Worm (Caenorhabditis elegans) whole organism, young adult: ENCODE results near the gene srw-54.

Experiments
- C06A6.2 ChIP-seq: fragments of 200-800 bp; sonication (Bioruptor generic); conservative IDR thresholded peaks from 2 replicates; pipeline ENCODE4 v1.3.6; 2022; ENCODE audit warnings: missing genetic modification characterization, missing compliant biosample characterization
- C17E4.6 ChIP-seq: fragments of 200-800 bp; sonication (Bioruptor generic); IDR thresholded peaks from 2 replicates; pipeline ENCODE4 v1.3.6; 2022; ENCODE audit warnings: missing genetic modification reagents, missing genetic modification characterization, missing compliant biosample characterization
- D2030.7 ChIP-seq: fragments of 200-800 bp; sonication (Bioruptor generic); IDR thresholded peaks from 2 replicates; pipeline ENCODE4 v1.3.6; 2022; ENCODE audit warnings: missing genetic modification reagents, missing genetic modification characterization, missing compliant biosample characterization
- F10E7.11 ChIP-seq: sonication (generic microtip); optimal IDR thresholded peaks from 2 replicates; lab custom pipeline; 2017; ENCODE audit warnings: mild to moderate bottlenecking, missing genetic modification characterization, moderate library complexity, missing compliant biosample characterization
- F23B12.7 ChIP-seq: sonication (generic microtip); optimal IDR thresholded peaks from 2 replicates; lab custom pipeline; 2017; ENCODE audit warnings: missing genetic modification characterization, mild to moderate bottlenecking, missing compliant biosample characterization, antibody characterized with exemption, moderate library complexity; ENCODE audit not compliant: insufficient read depth
- F39B2.1 ChIP-seq: fragments of 200-800 bp; sonication (Bioruptor generic); IDR thresholded peaks from 2 replicates; pipeline ENCODE4 v1.3.6; 2022; ENCODE audit warnings: missing genetic modification reagents, missing genetic modification characterization, missing compliant biosample characterization
- F52B5.7 ChIP-seq: sonication (generic microtip); optimal IDR thresholded peaks from 2 replicates; lab custom pipeline; 2016; ENCODE audit warnings: mild to moderate bottlenecking, missing genetic modification characterization, missing compliant biosample characterization
- F57C9.4 ChIP-seq: sonication (generic microtip); optimal IDR thresholded peaks from 2 replicates; lab custom pipeline; 2017; ENCODE audit warnings: mild to moderate bottlenecking, missing genetic modification characterization, missing compliant biosample characterization
- K11D2.4 ChIP-seq: fragments of 200-800 bp; sonication (Bioruptor generic); IDR thresholded peaks from 2 replicates; pipeline ENCODE4 v1.3.6; 2022; ENCODE audit warnings: missing genetic modification reagents, missing genetic modification characterization, missing compliant biosample characterization
- T07F8.4 ChIP-seq: sonication (generic microtip); optimal IDR thresholded peaks from 2 replicates; lab custom pipeline; 2016; ENCODE audit warnings: mild to moderate bottlenecking, missing genetic modification characterization, moderate library complexity, missing compliant biosample characterization
- T26A5.8 ChIP-seq: sonication (generic microtip); optimal IDR thresholded peaks from 2 replicates; lab custom pipeline; 2016; ENCODE audit warnings: missing genetic modification characterization, missing compliant biosample characterization
- ZK185.1 ChIP-seq: sonication (generic microtip); optimal IDR thresholded peaks from 2 replicates; lab custom pipeline; 2016; ENCODE audit warnings: mild to moderate bottlenecking, missing genetic modification characterization, missing compliant biosample characterization; ENCODE audit not compliant: poor library complexity, severe bottlenecking
- akir-1 ChIP-seq: fragments of 200-800 bp; sonication (Bioruptor generic); optimal IDR thresholded peaks from 2 replicates; lab custom pipeline; 2018; ENCODE audit warnings: mild to moderate bottlenecking, missing genetic modification characterization, moderate library complexity, missing compliant biosample characterization
- attf-3 ChIP-seq: fragments of 200-800 bp; sonication (Bioruptor generic); conservative IDR thresholded peaks from 2 replicates; pipeline ENCODE4 v1.3.6; 2022; ENCODE audit warnings: missing genetic modification reagents, missing genetic modification characterization, missing compliant biosample characterization
- cebp-1 ChIP-seq, 2 experiments: fragments of 200-800 bp in 1 of 2; sonication (Bioruptor generic) in 1 of 2; sonication (generic microtip) in 1 of 2; IDR thresholded peaks in 1 of 2; optimal IDR thresholded peaks in 1 of 2; 2 replicates each; pipeline versions ENCODE4 v1.3.6 to Lab custom; 2017 to 2022; ENCODE audit warnings: missing compliant biosample characterization in 2 of 2, missing genetic modification characterization in 2 of 2, mild to moderate bottlenecking in 1 of 2, missing genetic modification reagents in 1 of 2, moderate library complexity in 1 of 2
- ceh-100 ChIP-seq: fragments of 200-800 bp; sonication (Bioruptor generic); IDR thresholded peaks from 2 replicates; pipeline ENCODE4 v1.3.6; 2022; ENCODE audit warnings: missing genetic modification reagents, missing genetic modification characterization, missing compliant biosample characterization
- ceh-58 ChIP-seq: fragments of 200-800 bp; sonication (Bioruptor generic); IDR thresholded peaks from 2 replicates; pipeline ENCODE4 v1.3.6; 2022; ENCODE audit warnings: missing genetic modification characterization, missing compliant biosample characterization
- ceh-91 ChIP-seq: fragments of 200-800 bp; sonication (Bioruptor generic); IDR thresholded peaks from 2 replicates; pipeline ENCODE4 v1.3.6; 2022; ENCODE audit warnings: missing genetic modification reagents, missing genetic modification characterization, missing compliant biosample characterization
- die-1 ChIP-seq: sonication (generic microtip); optimal IDR thresholded peaks from 2 replicates; lab custom pipeline; 2016; ENCODE audit warnings: missing genotype, mild to moderate bottlenecking, missing genetic modification characterization, missing compliant biosample characterization
- dox-1 ChIP-seq: fragments of 200-800 bp; sonication (Bioruptor generic); IDR thresholded peaks from 2 replicates; pipeline ENCODE4 v1.3.6; 2022; ENCODE audit warnings: missing genetic modification reagents, missing genetic modification characterization, missing compliant biosample characterization
- dpl-1 ChIP-seq: fragments of 150-350 bp; optimal IDR thresholded peaks from 2 replicates; lab custom pipeline; 2014; ENCODE audit warnings: missing biosample characterization, missing genetic modification reagents, missing genetic modification characterization
- gei-17 ChIP-seq: fragments of 200-800 bp; sonication (Bioruptor generic); optimal IDR thresholded peaks from 2 replicates; lab custom pipeline; 2018; ENCODE audit warnings: mild to moderate bottlenecking, missing genetic modification characterization, missing compliant biosample characterization
- him-1 ChIP-seq: sonication (generic microtip); optimal IDR thresholded peaks from 2 replicates; lab custom pipeline; 2016; ENCODE audit warnings: missing genotype, missing genetic modification reagents, missing genetic modification characterization, missing compliant biosample characterization
- hlh-12 ChIP-seq: sonication (generic microtip); optimal IDR thresholded peaks from 2 replicates; lab custom pipeline; 2016; ENCODE audit warnings: missing genetic modification characterization, missing compliant biosample characterization
- hrde-1 ChIP-seq: sonication (generic microtip); optimal IDR thresholded peaks from 2 replicates; lab custom pipeline; 2016; ENCODE audit warnings: missing genetic modification characterization, mild to moderate bottlenecking, missing compliant biosample characterization, moderate library complexity, missing genotype, missing genetic modification reagents, borderline replicate concordance
- let-607 ChIP-seq, 2 experiments: fragments of 200-800 bp in 1 of 2; sonication (Bioruptor generic) in 1 of 2; sonication (generic microtip) in 1 of 2; optimal IDR thresholded peaks; 2 replicates each; lab custom pipeline; 2016 to 2018; ENCODE audit warnings: mild to moderate bottlenecking in 2 of 2, missing compliant biosample characterization in 2 of 2, missing genetic modification characterization in 2 of 2, moderate library complexity in 2 of 2, missing genotype in 1 of 2
- madf-10 ChIP-seq: sonication (generic microtip); optimal IDR thresholded peaks from 2 replicates; lab custom pipeline; 2016; ENCODE audit warnings: mild to moderate bottlenecking, missing genetic modification characterization, missing compliant biosample characterization
- mel-28 ChIP-seq: sonication (generic microtip); optimal IDR thresholded peaks from 2 replicates; lab custom pipeline; 2016; ENCODE audit warnings: borderline replicate concordance, mild to moderate bottlenecking, missing genetic modification characterization, missing compliant biosample characterization
- mes-4 ChIP-seq: sonication (generic microtip); optimal IDR thresholded peaks from 2 replicates; lab custom pipeline; 2016; ENCODE audit warnings: missing genotype, missing genetic modification characterization, missing compliant biosample characterization
- mxl-1 ChIP-seq: sonication (generic microtip); optimal IDR thresholded peaks from 2 replicates; lab custom pipeline; 2016; ENCODE audit warnings: missing genetic modification characterization, missing compliant biosample characterization
- nhr-120 ChIP-seq: fragments of 200-800 bp; sonication (Bioruptor generic); IDR thresholded peaks from 2 replicates; pipeline ENCODE4 v1.3.6; 2022; ENCODE audit warnings: missing genetic modification characterization, missing compliant biosample characterization
- nhr-179 ChIP-seq: sonication (generic microtip); optimal IDR thresholded peaks from 2 replicates; lab custom pipeline; 2016; ENCODE audit warnings: mild to moderate bottlenecking, missing genetic modification characterization, missing compliant biosample characterization
- pbrm-1 ChIP-seq: fragments of 200-800 bp; sonication (Bioruptor generic); IDR thresholded peaks from 2 replicates; pipeline ENCODE4 v1.3.6; 2022; ENCODE audit warnings: missing genetic modification reagents, missing genetic modification characterization, missing compliant biosample characterization
- rcor-1 ChIP-seq: fragments of 200-800 bp; sonication (Bioruptor generic); IDR thresholded peaks from 2 replicates; pipeline ENCODE4 v1.3.6; 2022; ENCODE audit warnings: missing genetic modification reagents, missing genetic modification characterization, missing compliant biosample characterization
- repo-1 ChIP-seq: sonication (generic microtip); optimal IDR thresholded peaks from 2 replicates; lab custom pipeline; 2017; ENCODE audit warnings: mild to moderate bottlenecking, missing genetic modification characterization, missing compliant biosample characterization
- rpc-1 ChIP-seq, 2 experiments: fragments of 150-350 bp in 1 of 2; sonication (generic microtip) in 1 of 2; optimal IDR thresholded peaks; 2 replicates each; lab custom pipeline; 2014 to 2018; ENCODE audit warnings: missing biosample characterization in 1 of 2, missing genetic modification characterization in 1 of 2, missing genetic modification reagents in 1 of 2, missing genotype in 1 of 2
- snpc-1.3 ChIP-seq: sonication (generic microtip); optimal IDR thresholded peaks from 2 replicates; lab custom pipeline; 2017; ENCODE audit warnings: missing genetic modification characterization, mild to moderate bottlenecking, missing compliant biosample characterization, antibody characterized with exemption, moderate library complexity, missing genotype, missing genetic modification reagents; ENCODE audit not compliant: insufficient read depth
- ztf-25 ChIP-seq: fragments of 200-800 bp; sonication (Bioruptor generic); IDR thresholded peaks from 2 replicates; pipeline ENCODE4 v1.3.6; 2022; ENCODE audit warnings: missing genetic modification reagents, missing genetic modification characterization, missing compliant biosample characterization
- ztf-26 ChIP-seq: sonication (generic microtip); optimal IDR thresholded peaks from 2 replicates; lab custom pipeline; 2017; ENCODE audit warnings: missing genetic modification characterization, missing compliant biosample characterization
- ztf-3 ChIP-seq: fragments of 200-800 bp; sonication (Bioruptor generic); optimal IDR thresholded peaks from 2 replicates; lab custom pipeline; 2018; ENCODE audit warnings: mild to moderate bottlenecking, missing genetic modification characterization, missing compliant biosample characterization

Gene srw-54

ce11 chrV:16646372-16646771 is 35.2 kb downstream of the srw-54 start, which contains the start of gene W06G6.9:
TSS of gene W06G6.9 (minus strand) at chrV:16646472.
- no peak for TF ChIP-seq C06A6.2 (GFP tag; lab: Robert Waterston, UW)
- TF ChIP-seq akir-1 (GFP tag; lab: Kevin White, UChicago), result no peak
- no peak for TF ChIP-seq mel-28 (tag; lab: Kevin White, UChicago)
- no peak for TF ChIP-seq ZK185.1 (tag; lab: Kevin White, UChicago)
- TF ChIP-seq him-1 (tag; lab: Kevin White, UChicago), result no peak
- no peak for TF ChIP-seq hrde-1 (tag; lab: Kevin White, UChicago)
- TF ChIP-seq mes-4 (tag; lab: Kevin White, UChicago), result no peak
- no peak for TF ChIP-seq F52B5.7 (tag; lab: Kevin White, UChicago)

ce11 chrV:16647093-16647492 is 36.0 kb downstream of the srw-54 start, which contains the start of gene W06G6.10:
TSS of gene W06G6.10 (minus strand) at chrV:16647193.
- TF ChIP-seq repo-1 (tag; lab: Kevin White, UChicago) (no peak), ceh-91 (GFP tag; lab: Robert Waterston, UW) (no peak), T26A5.8 (no peak), mxl-1 (tag; lab: Kevin White, UChicago) (no peak), dox-1 (GFP tag; lab: Robert Waterston, UW) (no peak), him-1 (tag; lab: Kevin White, UChicago) (no peak), gei-17 (GFP tag; lab: Kevin White, UChicago) (no peak)
- TF ChIP-seq, all 124 proteins: peak for 0

- TF ChIP-seq cebp-1 (GFP tag; IDR thresholded peaks at IDR 0.05; lab: Robert Waterston, UW) (no peak), cebp-1 (tag; optimal IDR thresholded peaks at IDR 0.05; lab: Kevin White, UChicago) (peak; percentile 31), ztf-3 (GFP tag; lab: Kevin White, UChicago) (no peak), dpl-1 (GFP tag; lab: Kevin White, UChicago) (no peak), let-607 (tag; optimal IDR thresholded peaks at IDR 0.05; lab: Kevin White, UChicago) (peak in 1 of 2 experiments; percentile 44), rcor-1 (GFP tag; lab: Robert Waterston, UW) (no peak; the same call in 1 of the 2 replicates), T07F8.4 (tag; lab: Kevin White, UChicago) (peak; percentile 40), F57C9.4 (tag; lab: Kevin White, UChicago) (no peak), pbrm-1 (GFP tag; lab: Robert Waterston, UW) (peak; percentile 63; the same call in 1 of the 2 replicates), akir-1 (GFP tag; lab: Kevin White, UChicago) (no peak), rpc-1 (optimal IDR thresholded peaks at IDR 0.05; lab: Kevin White, UChicago) (peak; percentile 71), rpc-1 (tag; optimal IDR thresholded peaks at IDR 0.05; lab: Kevin White, UChicago) (peak; percentile 90), F10E7.11 (tag; lab: Kevin White, UChicago) (no peak), nhr-179 (no peak), ztf-25 (peak; percentile 61; the same call in 1 of the 2 replicates), nhr-120 (GFP tag; lab: Robert Waterston, UW) (no peak), F23B12.7 (tag; lab: Kevin White, UChicago) (peak; percentile 70), ztf-26 (no peak), D2030.7 (GFP tag; lab: Robert Waterston, UW) (0 out of 2 replicates have a peak, but pooled peaks have one; percentile 22), madf-10 (tag; lab: Kevin White, UChicago) (peak; percentile 3), die-1 (tag; lab: Kevin White, UChicago) (peak; percentile 72), F39B2.1 (GFP tag; lab: Robert Waterston, UW) (no peak), ceh-91 (GFP tag; lab: Robert Waterston, UW) (no peak), ceh-100 (GFP tag; lab: Robert Waterston, UW) (0 out of 2 replicates have a peak, but pooled peaks have one; percentile 9), ceh-58 (no peak), snpc-1.3 (tag; lab: Kevin White, UChicago) (peak; percentile 65), K11D2.4 (GFP tag; lab: Robert Waterston, UW) (no peak), hlh-12 (tag; lab: Kevin White, UChicago) (no peak), C17E4.6 (GFP tag; lab: Robert Waterston, UW) (no peak), ZK185.1 (tag; lab: Kevin White, UChicago) (peak; percentile 20), him-1 (tag; lab: Kevin White, UChicago) (peak; percentile 74), attf-3 (GFP tag; lab: Robert Waterston, UW) (no peak), mxl-1 (tag; lab: Kevin White, UChicago) (peak; percentile 24), dox-1 (GFP tag; lab: Robert Waterston, UW) (0 out of 2 replicates have a peak, but pooled peaks have one; percentile 18)
Observed at ce11 chrV:16648317-16649018, 37.3 kb downstream of the srw-54 start, which contains the start of gene W06G6.20. TSS of gene W06G6.20 (minus strand) at chrV:16648367.
